Worm (Caenorhabditis elegans): ENCODE data around the gene F10G2.10.

Gene F10G2.10

ce11 chrV:7349541-7349940 is 27.5 kb downstream of the F10G2.10 start, which contains the start of gene nhr-149:
Gene nhr-149 (minus strand): TSS chrV:7349641.
- no peak for TF ChIP-seq hmg-4 (GFP tag; optimal IDR thresholded peaks at IDR 0.05)
- TF ChIP-seq ceh-13 (GFP tag; optimal IDR thresholded peaks at IDR 0.05) = no peak
- TF ChIP-seq pes-1 (GFP tag; IDR thresholded peaks at IDR 0.05) = no peak
- no peak for TF ChIP-seq hnd-1 (tag; optimal IDR thresholded peaks at IDR 0.05)
- no peak for TF ChIP-seq ets-7 (tag; optimal IDR thresholded peaks at IDR 0.05)
- TF ChIP-seq ama-1 (optimal IDR thresholded peaks at IDR 0.05) = no peak
- TF ChIP-seq F13C5.2 (tag; optimal IDR thresholded peaks at IDR 0.05) = no peak
- TF ChIP-seq aly-1 (tag; optimal IDR thresholded peaks at IDR 0.05) = no peak
- TF ChIP-seq tbx-37 (GFP tag; conservative IDR thresholded peaks at IDR 0.05) = no peak
- TF ChIP-seq scrt-1 (GFP tag; IDR thresholded peaks at IDR 0.05) = no peak
- no peak for TF ChIP-seq tra-4 (tag; optimal IDR thresholded peaks at IDR 0.05)
- no peak for TF ChIP-seq sea-1 (GFP tag; conservative IDR thresholded peaks at IDR 0.05)
- TF ChIP-seq B0310.2 (tag; optimal IDR thresholded peaks at IDR 0.05) = no peak
- no peak for TF ChIP-seq ceh-36 (tag; optimal IDR thresholded peaks at IDR 0.05)
- TF ChIP-seq tbx-11 (GFP tag; IDR thresholded peaks at IDR 0.05) = no peak
- TF ChIP-seq flt-1 (GFP tag; IDR thresholded peaks at IDR 0.05) = no peak
- TF ChIP-seq hmbx-1 (tag; optimal IDR thresholded peaks at IDR 0.05) = no peak

- TF ChIP-seq pes-1 (GFP tag; IDR thresholded peaks at IDR 0.05) (no peak), sea-1 (GFP tag; conservative IDR thresholded peaks at IDR 0.05) (no peak), ceh-13 (GFP tag; optimal IDR thresholded peaks at IDR 0.05) (no peak), tbx-37 (GFP tag; conservative IDR thresholded peaks at IDR 0.05) (no peak), B0310.2 (tag; optimal IDR thresholded peaks at IDR 0.05) (no peak), scrt-1 (GFP tag; IDR thresholded peaks at IDR 0.05) (no peak), F13C5.2 (tag; optimal IDR thresholded peaks at IDR 0.05) (no peak), ceh-36 (tag; optimal IDR thresholded peaks at IDR 0.05) (no peak), ama-1 (optimal IDR thresholded peaks at IDR 0.05) (no peak), tra-4 (tag; optimal IDR thresholded peaks at IDR 0.05) (no peak), hmg-4 (GFP tag; optimal IDR thresholded peaks at IDR 0.05) (no peak), ets-7 (tag; optimal IDR thresholded peaks at IDR 0.05) (no peak), tbx-11 (GFP tag; IDR thresholded peaks at IDR 0.05) (no peak), flt-1 (GFP tag; IDR thresholded peaks at IDR 0.05) (no peak), aly-1 (tag; optimal IDR thresholded peaks at IDR 0.05) (no peak), hmbx-1 (tag; optimal IDR thresholded peaks at IDR 0.05) (no peak), hnd-1 (tag; optimal IDR thresholded peaks at IDR 0.05) (no peak)
These were observed 30.4 kb downstream of the F10G2.10 start, which contains the start of the genes srh-231 and srh-275 for ce11 chrV:7352186-7353053. Gene srh-231 (minus strand): TSS chrV:7352236. Gene srh-275 (plus strand): TSS chrV:7353003.

- TF ChIP-seq hmbx-1 (tag; optimal IDR thresholded peaks at IDR 0.05) (no peak), ceh-13 (GFP tag; optimal IDR thresholded peaks at IDR 0.05) (no peak), flt-1 (GFP tag; IDR thresholded peaks at IDR 0.05) (no peak), ama-1 (optimal IDR thresholded peaks at IDR 0.05) (no peak), scrt-1 (GFP tag; IDR thresholded peaks at IDR 0.05) (no peak), tra-4 (tag; optimal IDR thresholded peaks at IDR 0.05) (no peak), ceh-36 (tag; optimal IDR thresholded peaks at IDR 0.05) (no peak), tbx-37 (GFP tag; conservative IDR thresholded peaks at IDR 0.05) (no peak), sea-1 (GFP tag; conservative IDR thresholded peaks at IDR 0.05) (no peak), hmg-4 (GFP tag; optimal IDR thresholded peaks at IDR 0.05) (no peak), B0310.2 (tag; optimal IDR thresholded peaks at IDR 0.05) (no peak), F13C5.2 (tag; optimal IDR thresholded peaks at IDR 0.05) (no peak), hnd-1 (tag; optimal IDR thresholded peaks at IDR 0.05) (no peak), ets-7 (tag; optimal IDR thresholded peaks at IDR 0.05) (no peak)
These were observed 31.6 kb downstream of the F10G2.10 start for ce11 chrV:7353602-7354001.

- TF ChIP-seq B0310.2 (tag; optimal IDR thresholded peaks at IDR 0.05) = no peak
- TF ChIP-seq hmbx-1 (tag; optimal IDR thresholded peaks at IDR 0.05) = no peak
- no peak for TF ChIP-seq scrt-1 (GFP tag; IDR thresholded peaks at IDR 0.05)
- no peak for TF ChIP-seq ceh-13 (GFP tag; optimal IDR thresholded peaks at IDR 0.05)
- TF ChIP-seq ets-7 (tag; optimal IDR thresholded peaks at IDR 0.05) = no peak
- TF ChIP-seq flt-1 (GFP tag; IDR thresholded peaks at IDR 0.05) = no peak
These were observed 33.4 kb downstream of the F10G2.10 start, which contains the start of gene tag-293 for ce11 chrV:7355464-7355863. Gene tag-293 (minus strand): TSS chrV:7355564.

- TF ChIP-seq tbx-11 (GFP tag; IDR thresholded peaks at IDR 0.05) = no peak
- TF ChIP-seq ama-1 (optimal IDR thresholded peaks at IDR 0.05) = no peak
- TF ChIP-seq F13C5.2 (tag; optimal IDR thresholded peaks at IDR 0.05) = no peak
- TF ChIP-seq hmg-4 (GFP tag; optimal IDR thresholded peaks at IDR 0.05) = no peak
- no peak for TF ChIP-seq ceh-13 (GFP tag; optimal IDR thresholded peaks at IDR 0.05)
- TF ChIP-seq scrt-1 (GFP tag; IDR thresholded peaks at IDR 0.05) = no peak
- no peak for TF ChIP-seq ceh-36 (tag; optimal IDR thresholded peaks at IDR 0.05)
- no peak for TF ChIP-seq B0310.2 (tag; optimal IDR thresholded peaks at IDR 0.05)
- TF ChIP-seq tra-4 (tag; optimal IDR thresholded peaks at IDR 0.05) = no peak
- no peak for TF ChIP-seq hmbx-1 (tag; optimal IDR thresholded peaks at IDR 0.05)
- TF ChIP-seq pes-1 (GFP tag; IDR thresholded peaks at IDR 0.05) = no peak
- no peak for TF ChIP-seq hnd-1 (tag; optimal IDR thresholded peaks at IDR 0.05)
- TF ChIP-seq aly-1 (tag; optimal IDR thresholded peaks at IDR 0.05) = no peak
- no peak for TF ChIP-seq flt-1 (GFP tag; IDR thresholded peaks at IDR 0.05)
- no peak for TF ChIP-seq tbx-37 (GFP tag; conservative IDR thresholded peaks at IDR 0.05)
- TF ChIP-seq sea-1 (GFP tag; conservative IDR thresholded peaks at IDR 0.05) = no peak
- TF ChIP-seq ets-7 (tag; optimal IDR thresholded peaks at IDR 0.05) = no peak
These were observed 34.7 kb downstream of the F10G2.10 start, which contains the start of gene C03G6.21 for ce11 chrV:7356684-7357083. Gene C03G6.21 (minus strand): TSS chrV:7356784.

- no peak for TF ChIP-seq pes-1 (GFP tag; IDR thresholded peaks at IDR 0.05)
- no peak for TF ChIP-seq ets-7 (tag; optimal IDR thresholded peaks at IDR 0.05)
- TF ChIP-seq tbx-37 (GFP tag; conservative IDR thresholded peaks at IDR 0.05) = no peak
- TF ChIP-seq hmbx-1 (tag; optimal IDR thresholded peaks at IDR 0.05) = no peak
These were observed 35.1 kb downstream of the F10G2.10 start, which contains the start of gene C03G6.6 for ce11 chrV:7357132-7357531. Gene C03G6.6 (plus strand): TSS chrV:7357432.

ce11 chrV:7361673-7362072 is 39.7 kb downstream of the F10G2.10 start, which contains the start of gene cyp-35A1:
Gene cyp-35A1 (minus strand): TSS chrV:7361773.
- no peak for TF ChIP-seq ceh-36 (tag; optimal IDR thresholded peaks at IDR 0.05)
- no peak for TF ChIP-seq flt-1 (GFP tag; IDR thresholded peaks at IDR 0.05)
- TF ChIP-seq ets-7 (tag; optimal IDR thresholded peaks at IDR 0.05) = no peak
- no peak for TF ChIP-seq tra-4 (tag; optimal IDR thresholded peaks at IDR 0.05)
- no peak for TF ChIP-seq sea-1 (GFP tag; conservative IDR thresholded peaks at IDR 0.05)
- TF ChIP-seq hnd-1 (tag; optimal IDR thresholded peaks at IDR 0.05) = no peak
- TF ChIP-seq ceh-13 (GFP tag; optimal IDR thresholded peaks at IDR 0.05) = no peak
